Fruit fly (Drosophila melanogaster) whole organism, embryonic: ENCODE results near the gene ry.

Experiments
- ATbp ChIP-seq: fragments of 200-800 bp; sonication (Bioruptor generic); optimal IDR thresholded peaks from 2 replicates; lab custom pipeline; 2017; ENCODE audit warnings: missing biosample characterization, mild to moderate bottlenecking, missing genetic modification characterization, missing genetic modification reagents
- BtbVII ChIP-seq: fragments of 200-800 bp; sonication (Bioruptor generic); optimal IDR thresholded peaks from 3 replicates; lab custom pipeline; 2017; ENCODE audit warnings: missing biosample characterization, mild to moderate bottlenecking, missing genetic modification characterization
- CG1603 ChIP-seq: fragments of 200-800 bp; sonication (Bioruptor generic); optimal IDR thresholded peaks from 2 replicates; lab custom pipeline; 2019; ENCODE audit warnings: missing biosample characterization, mild to moderate bottlenecking, missing genetic modification characterization, moderate library complexity
- CG1647 ChIP-seq: fragments of 200-800 bp; sonication (Bioruptor generic); optimal IDR thresholded peaks from 3 replicates; lab custom pipeline; 2016; ENCODE audit warnings: missing biosample characterization, missing genetic modification characterization
- CG17359 ChIP-seq: fragments of 200-800 bp; sonication (Bioruptor generic); optimal IDR thresholded peaks from 3 replicates; lab custom pipeline; 2018; ENCODE audit warnings: missing biosample characterization, mild to moderate bottlenecking, missing genetic modification characterization, moderate library complexity
- CG17385 ChIP-seq: fragments of 200-800 bp; sonication (Bioruptor generic); optimal IDR thresholded peaks from 3 replicates; lab custom pipeline; 2018; ENCODE audit warnings: missing biosample characterization, mild to moderate bottlenecking, missing genetic modification characterization
- CG2129 ChIP-seq: fragments of 200-800 bp; sonication (Bioruptor generic); IDR thresholded peaks from 2 replicates; pipeline ENCODE4 v1.3.6; 2022; ENCODE audit warnings: missing biosample characterization, missing genetic modification characterization; ENCODE audit not compliant: partially characterized antibody
- CG2202 ChIP-seq: fragments of 200-800 bp; sonication (Bioruptor generic); optimal IDR thresholded peaks from 2 replicates; lab custom pipeline; 2018; ENCODE audit warnings: missing biosample characterization, mild to moderate bottlenecking, missing genetic modification characterization
- CG32772 ChIP-seq: fragments of 200-800 bp; sonication (Bioruptor generic); IDR thresholded peaks from 2 replicates; pipeline ENCODE4 v1.3.6; 2022; ENCODE audit warnings: missing biosample characterization, missing genetic modification characterization
- CG4282 ChIP-seq: fragments of 200-800 bp; sonication (Bioruptor generic); optimal IDR thresholded peaks from 2 replicates; lab custom pipeline; 2016; ENCODE audit warnings: missing biosample characterization, missing genetic modification characterization
- CG6654 ChIP-seq: fragments of 200-800 bp; sonication (Bioruptor generic); optimal IDR thresholded peaks from 2 replicates; lab custom pipeline; 2017; ENCODE audit warnings: missing biosample characterization, mild to moderate bottlenecking, missing genetic modification characterization
- CG7987 ChIP-seq: fragments of 200-800 bp; sonication (Bioruptor generic); optimal IDR thresholded peaks from 2 replicates; lab custom pipeline; 2018; ENCODE audit warnings: missing biosample characterization, mild to moderate bottlenecking, missing genetic modification characterization, moderate library complexity
- CG9609 ChIP-seq: fragments of 200-800 bp; sonication (Bioruptor generic); optimal IDR thresholded peaks from 3 replicates; lab custom pipeline; 2016; ENCODE audit warnings: missing biosample characterization, missing genetic modification characterization
- CG9797 ChIP-seq: fragments of 200-800 bp; sonication (Bioruptor generic); optimal IDR thresholded peaks from 3 replicates; lab custom pipeline; 2018; ENCODE audit warnings: missing biosample characterization, mild to moderate bottlenecking, missing genetic modification characterization
- Dbx ChIP-seq: fragments of 200-800 bp; sonication (Bioruptor generic); IDR thresholded peaks from 3 replicates; pipeline ENCODE4 v1.3.6; 2022; ENCODE audit warnings: missing biosample characterization, missing genetic modification characterization
- Dref ChIP-seq: fragments of 200-800 bp; sonication (Bioruptor generic); IDR thresholded peaks from 2 replicates; pipeline ENCODE4 v1.3.6; 2022; ENCODE audit warnings: missing biosample characterization, missing genetic modification characterization
- ERR ChIP-seq: fragments of 200-800 bp; sonication (Bioruptor generic); optimal IDR thresholded peaks from 2 replicates; lab custom pipeline; 2016; ENCODE audit warnings: missing biosample characterization, missing genetic modification characterization
- Fer3 ChIP-seq: fragments of 200-800 bp; sonication (Bioruptor generic); optimal IDR thresholded peaks from 2 replicates; lab custom pipeline; 2018; ENCODE audit warnings: missing biosample characterization, mild to moderate bottlenecking, missing genetic modification characterization, moderate library complexity
- Hey ChIP-seq: fragments of 200-800 bp; sonication (Bioruptor generic); optimal IDR thresholded peaks from 3 replicates; lab custom pipeline; 2018; ENCODE audit warnings: missing biosample characterization, mild to moderate bottlenecking, missing genetic modification characterization
- Med ChIP-seq: fragments of 200-800 bp; sonication (Bioruptor generic); peaks from one replicate; lab custom pipeline; 2016; ENCODE audit warnings: missing biosample characterization, missing genetic modification characterization, mild to moderate bottlenecking, inconsistent platforms, moderate library complexity
- Mes4 ChIP-seq: fragments of 200-800 bp; sonication (Bioruptor generic); optimal IDR thresholded peaks from 2 replicates; lab custom pipeline; 2016; ENCODE audit warnings: missing biosample characterization, missing genetic modification characterization
- Oli ChIP-seq: fragments of 200-800 bp; sonication (Bioruptor generic); optimal IDR thresholded peaks from 2 replicates; lab custom pipeline; 2018; ENCODE audit warnings: missing biosample characterization, mild to moderate bottlenecking, missing genetic modification characterization, moderate library complexity
- Rx ChIP-seq: fragments of 200-800 bp; sonication (Bioruptor generic); IDR thresholded peaks from 2 replicates; pipeline ENCODE4 v1.3.6; 2022; ENCODE audit warnings: missing biosample characterization, missing genetic modification characterization
- Sin3A ChIP-seq: fragments of >200 bp; optimal IDR thresholded peaks from 2 replicates; lab custom pipeline; 2018
- Six4 ChIP-seq: fragments of 200-800 bp; sonication (Bioruptor generic); optimal IDR thresholded peaks from 2 replicates; lab custom pipeline; 2016; ENCODE audit warnings: missing biosample characterization, missing genetic modification characterization
- Sox102F ChIP-seq: fragments of 200-800 bp; sonication (Bioruptor generic); optimal IDR thresholded peaks from 2 replicates; lab custom pipeline; 2018; ENCODE audit warnings: missing biosample characterization, mild to moderate bottlenecking, missing genetic modification characterization, moderate library complexity
- Trl ChIP-seq, 3 experiments: fragments of >200 bp in 2 of 3; fragments of 200-800 bp in 1 of 3; sonication (Bioruptor generic) in 1 of 3; optimal IDR thresholded peaks; 2 replicates in 1 of 3; 3 replicates in 2 of 3; lab custom pipeline; 2016 to 2017; ENCODE audit warnings: missing biosample characterization in 1 of 3, missing genetic modification characterization in 1 of 3
- btn ChIP-seq: fragments of 200-800 bp; sonication (Bioruptor generic); optimal IDR thresholded peaks from 2 replicates; lab custom pipeline; 2016; ENCODE audit warnings: missing biosample characterization, missing genetic modification characterization
- cas ChIP-seq: fragments of 200-800 bp; sonication (Bioruptor generic); IDR thresholded peaks from 2 replicates; pipeline ENCODE4 v1.3.6; 2022; ENCODE audit warnings: missing biosample characterization, missing genetic modification characterization
- cato ChIP-seq: fragments of 200-800 bp; sonication (Bioruptor generic); optimal IDR thresholded peaks from 2 replicates; lab custom pipeline; 2016; ENCODE audit warnings: missing biosample characterization, missing genetic modification characterization, borderline replicate concordance
- cg ChIP-seq: fragments of 200-800 bp; sonication (Bioruptor generic); optimal IDR thresholded peaks from 3 replicates; lab custom pipeline; 2019; ENCODE audit warnings: missing biosample characterization, mild to moderate bottlenecking, missing genetic modification characterization, moderate library complexity
- croc ChIP-seq: fragments of 200-800 bp; sonication (Bioruptor generic); conservative IDR thresholded peaks from 3 replicates; pipeline ENCODE4 v1.3.6; 2022; ENCODE audit warnings: missing biosample characterization, missing genetic modification characterization
- eyg ChIP-seq: fragments of 200-800 bp; sonication (Bioruptor generic); optimal IDR thresholded peaks from 3 replicates; lab custom pipeline; 2016; ENCODE audit warnings: missing biosample characterization, missing genetic modification characterization
- fu2 ChIP-seq: fragments of 200-800 bp; sonication (Bioruptor generic); optimal IDR thresholded peaks from 2 replicates; lab custom pipeline; 2016; ENCODE audit warnings: missing biosample characterization, missing genetic modification characterization
- her ChIP-seq: fragments of 200-800 bp; sonication (Bioruptor generic); optimal IDR thresholded peaks from 2 replicates; lab custom pipeline; 2016; ENCODE audit warnings: missing biosample characterization, missing genetic modification characterization
- nerfin-2 ChIP-seq: fragments of 200-800 bp; sonication (Bioruptor generic); IDR thresholded peaks from 2 replicates; pipeline ENCODE4 v1.3.6; 2022; ENCODE audit warnings: missing biosample characterization, missing genetic modification characterization; ENCODE audit not compliant: partially characterized antibody
- oc ChIP-seq: fragments of 200-800 bp; sonication (Bioruptor generic); optimal IDR thresholded peaks from 2 replicates; lab custom pipeline; 2018; ENCODE audit warnings: missing biosample characterization, mild to moderate bottlenecking, missing genetic modification characterization, moderate library complexity
- pfk ChIP-seq: fragments of 200-800 bp; sonication (Bioruptor generic); optimal IDR thresholded peaks from 2 replicates; lab custom pipeline; 2018; ENCODE audit warnings: missing biosample characterization, mild to moderate bottlenecking, missing genetic modification characterization, moderate library complexity
- pho ChIP-seq: fragments of 200-800 bp; sonication (Bioruptor generic); optimal IDR thresholded peaks from 2 replicates; lab custom pipeline; 2016; ENCODE audit warnings: missing biosample characterization, missing genetic modification characterization
- pzg ChIP-seq: fragments of 200-800 bp; sonication (Bioruptor generic); optimal IDR thresholded peaks from 3 replicates; lab custom pipeline; 2018; ENCODE audit warnings: missing biosample characterization, mild to moderate bottlenecking, missing genetic modification characterization, moderate library complexity
- schlank ChIP-seq: fragments of 200-800 bp; sonication (Bioruptor generic); optimal IDR thresholded peaks from 2 replicates; lab custom pipeline; 2018; ENCODE audit warnings: missing biosample characterization, mild to moderate bottlenecking, missing genetic modification characterization
- sens ChIP-seq: fragments of 200-800 bp; sonication (Bioruptor generic); peaks from one replicate; lab custom pipeline; 2016; ENCODE audit warnings: missing biosample characterization, missing genetic modification characterization
- seq ChIP-seq: fragments of 200-800 bp; sonication (Bioruptor generic); IDR thresholded peaks from 2 replicates; pipeline ENCODE4 v1.3.6; 2022; ENCODE audit warnings: missing biosample characterization, missing genetic modification characterization
- sqz ChIP-seq: fragments of 200-800 bp; sonication (Bioruptor generic); optimal IDR thresholded peaks from 3 replicates; lab custom pipeline; 2018; ENCODE audit warnings: missing biosample characterization, mild to moderate bottlenecking, missing genetic modification characterization
- ssp ChIP-seq: fragments of 200-800 bp; sonication (Bioruptor generic); IDR thresholded peaks from 2 replicates; pipeline ENCODE4 v1.3.6; 2022; ENCODE audit warnings: missing biosample characterization, missing genetic modification characterization
- ttk ChIP-seq: fragments of 200-800 bp; sonication (Bioruptor generic); IDR thresholded peaks from 2 replicates; pipeline ENCODE4 v2.1.2; 2022; ENCODE audit warnings: missing biosample characterization, missing genetic modification characterization
- vnd ChIP-seq: fragments of 200-800 bp; sonication (Bioruptor generic); IDR thresholded peaks from 3 replicates; pipeline ENCODE4 v1.3.6; 2022; ENCODE audit warnings: missing biosample characterization, missing genetic modification characterization; ENCODE audit not compliant: partially characterized antibody
- wdn ChIP-seq: fragments of 200-800 bp; sonication (Bioruptor generic); IDR thresholded peaks from 2 replicates; pipeline ENCODE4 v1.3.6; 2022; ENCODE audit warnings: missing biosample characterization, missing genetic modification characterization
- zen ChIP-seq: fragments of 200-800 bp; sonication (Bioruptor generic); optimal IDR thresholded peaks from 3 replicates; lab custom pipeline; 2018; ENCODE audit warnings: missing biosample characterization, mild to moderate bottlenecking, missing genetic modification characterization, moderate library complexity

ry gene

DNA sequence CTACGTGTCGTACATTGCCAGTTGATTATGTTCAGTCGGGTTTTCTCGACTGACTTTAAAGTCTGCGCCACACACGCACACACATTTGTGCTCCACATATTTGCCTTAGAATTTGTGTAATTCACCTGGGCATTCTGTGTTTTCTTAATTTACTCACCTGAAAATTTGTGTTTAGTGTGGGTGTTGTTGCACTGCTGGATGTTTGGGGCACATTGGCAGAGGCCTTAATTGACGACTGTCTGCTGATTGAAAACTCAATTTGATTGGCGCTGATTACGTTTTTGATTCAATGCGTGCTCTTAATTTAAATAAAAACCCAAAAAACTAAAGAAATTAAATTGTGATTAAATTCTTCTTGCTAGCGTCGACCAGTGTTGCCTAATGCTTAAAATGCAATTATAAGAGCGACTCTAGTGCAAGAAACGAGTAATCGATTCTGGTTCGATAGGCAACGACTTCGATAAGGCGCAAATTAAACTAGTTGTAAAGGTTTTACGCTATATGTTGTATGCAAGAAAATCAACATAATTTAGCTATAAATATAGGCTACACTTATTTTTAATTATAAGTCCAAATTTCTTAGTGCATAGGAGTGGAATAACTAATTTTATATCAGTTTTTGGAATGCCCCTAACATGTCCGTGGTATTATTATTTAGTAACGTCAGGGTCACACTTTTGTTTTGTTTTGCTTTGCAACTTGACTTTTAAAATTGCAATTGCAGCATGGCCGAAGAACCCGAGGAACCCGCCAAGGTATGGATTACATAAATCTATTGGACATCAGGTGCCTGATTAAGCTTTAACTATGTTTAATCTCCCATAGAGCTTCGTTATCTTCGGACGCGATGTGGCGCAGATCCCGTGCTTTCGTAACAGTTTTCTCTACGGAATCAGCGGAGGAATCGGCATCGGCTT, 1.8 kb upstream of the ry start, which contains the start of the genes CG46281 and CG46280 (continued):
- TF ChIP-seq CG7987 (GFP tag; lab: Kevin White, UChicago) (no peak), vnd (GFP tag; lab: Robert Waterston, UW) (peak; percentile 33; the same call in 1 of the 3 replicates), CG4282 (GFP tag; lab: Kevin White, UChicago) (no peak), cg (no peak), sens (peak; percentile 93), Rx (no peak), ERR (GFP tag; lab: Kevin White, UChicago) (no peak), nerfin-2 (GFP tag; lab: Robert Waterston, UW) (no peak), ssp (GFP tag; lab: Robert Waterston, UW) (no peak), fu2 (GFP tag; lab: Kevin White, UChicago) (no peak), zen (tag; lab: Kevin White, UChicago) (peak; percentile 82), wdn (GFP tag; lab: Robert Waterston, UW) (no peak), ATbp (GFP tag; lab: Kevin White, UChicago) (no peak), CG1603 (tag; lab: Kevin White, UChicago) (no peak), Med (peak; percentile 95), CG9609 (GFP tag; lab: Kevin White, UChicago) (peak; percentile 47), oc (tag; lab: Kevin White, UChicago) (no peak), BtbVII (GFP tag; lab: Kevin White, UChicago) (peak; percentile 2), cato (peak; percentile 1), Trl (optimal IDR thresholded peaks at IDR 0.05; lab: Kevin White, UChicago) (no peak), Trl (GFP tag; optimal IDR thresholded peaks at IDR 0.05; lab: Kevin White, UChicago) (peak; percentile 37), Fer3 (tag; lab: Kevin White, UChicago) (no peak), pfk (GFP tag; lab: Kevin White, UChicago) (no peak), pzg (peak; percentile 72), CG32772 (GFP tag; lab: Robert Waterston, UW) (no peak), Mes4 (GFP tag; lab: Kevin White, UChicago) (no peak), CG17359 (no peak), sqz (GFP tag; lab: Kevin White, UChicago) (no peak), CG17385 (GFP tag; lab: Kevin White, UChicago) (peak; percentile 42), Hey (tag; lab: Kevin White, UChicago) (no peak), her (peak; percentile 9), CG9797 (peak; percentile 71), CG1647 (GFP tag; lab: Kevin White, UChicago) (peak; percentile 25), cas (GFP tag; lab: Robert Waterston, UW) (0 out of 2 replicates have a peak, but pooled peaks have one; percentile 21), Dbx (no peak), schlank (tag; lab: Kevin White, UChicago) (no peak), pho (GFP tag; lab: Kevin White, UChicago) (peak; percentile 47), btn (no peak), Dref (GFP tag; lab: Robert Waterston, UW) (peak; percentile 72), Six4 (no peak), croc (no peak), CG2202 (no peak), Sox102F (GFP tag; lab: Kevin White, UChicago) (no peak), eyg (peak; percentile 21), seq (GFP tag; lab: Robert Waterston, UW) (no peak), CG2129 (GFP tag; lab: Robert Waterston, UW) (no peak), CG6654 (GFP tag; lab: Kevin White, UChicago) (no peak), Sin3A (lab: Kevin White, UChicago) (peak; percentile 66), Oli (tag; lab: Kevin White, UChicago) (no peak), ttk (GFP tag; lab: Robert Waterston, UW) (no peak)
